Worm (Caenorhabditis elegans): ENCODE results near the gene C17C3.11.
A peak's percentile ranks its signal among the peaks of the same experiment; 100 is the strongest.

The C17C3.11 gene

ce11 chrII:5577060-5577459 lies 39.4 kb downstream of the C17C3.11 start (continued):
- TF ChIP-seq F23B12.7 (tag; optimal IDR thresholded peaks at IDR 0.05; ENCODE audit: insufficient read depth) (peak; percentile 81), zfh-2 (GFP tag; conservative IDR thresholded peaks at IDR 0.05) (no peak), nfya-1 (tag; optimal IDR thresholded peaks at IDR 0.05; ENCODE audit: borderline replicate concordance, insufficient read depth) (no peak), F55B11.4 (tag; optimal IDR thresholded peaks at IDR 0.05; ENCODE audit: borderline replicate concordance, insufficient read depth) (no peak), ccch-3 (GFP tag; optimal IDR thresholded peaks at IDR 0.05) (no peak), madf-10 (tag; optimal IDR thresholded peaks at IDR 0.05) (peak; percentile 1), cebp-1 (GFP tag; IDR thresholded peaks at IDR 0.05) (no peak), cebp-1 (tag; optimal IDR thresholded peaks at IDR 0.05) (no peak), sea-2 (GFP tag; IDR thresholded peaks at IDR 0.05) (no peak), T26A5.8 (tag; optimal IDR thresholded peaks at IDR 0.05) (no peak), snpc-1.1 (tag; optimal IDR thresholded peaks at IDR 0.05; ENCODE audit: insufficient read depth) (no peak), D2030.7 (GFP tag; IDR thresholded peaks at IDR 0.05) (0 out of 2 replicates have a peak, but pooled peaks have one; percentile 26), lir-1 (GFP tag; conservative IDR thresholded peaks at IDR 0.05) (no peak), hlh-26 (GFP tag; conservative IDR thresholded peaks at IDR 0.05) (no peak), ztf-28 (GFP tag; IDR thresholded peaks at IDR 0.05) (no peak), madf-6 (GFP tag; IDR thresholded peaks at IDR 0.05) (no peak), hrde-1 (tag; optimal IDR thresholded peaks at IDR 0.05; ENCODE audit: borderline replicate concordance) (no peak), B0035.1 (tag; optimal IDR thresholded peaks at IDR 0.05) (peak; percentile 15), F52B5.7 (tag; optimal IDR thresholded peaks at IDR 0.05) (no peak), madf-3 (GFP tag; IDR thresholded peaks at IDR 0.05) (no peak), lin-35 (GFP tag; optimal IDR thresholded peaks at IDR 0.05) (peak in 1 of 3 experiments; percentile 62), F39B2.1 (GFP tag; IDR thresholded peaks at IDR 0.05) (no peak), nhr-120 (GFP tag; IDR thresholded peaks at IDR 0.05) (no peak), ceh-79 (tag; optimal IDR thresholded peaks at IDR 0.05) (no peak), hsf-1 (GFP tag; IDR thresholded peaks at IDR 0.05) (no peak), mel-28 (tag; optimal IDR thresholded peaks at IDR 0.05; ENCODE audit: borderline replicate concordance) (no peak), hmg-1.2 (GFP tag; IDR thresholded peaks at IDR 0.05) (peak; percentile 71), lin-40 (tag; optimal IDR thresholded peaks at IDR 0.05) (peak; percentile 48), cebp-2 (GFP tag; IDR thresholded peaks at IDR 0.05) (peak; percentile 60; the same call in 1 of the 2 replicates), attf-5 (GFP tag; optimal IDR thresholded peaks at IDR 0.05) (peak; percentile 30), ZK185.1 (tag; optimal IDR thresholded peaks at IDR 0.05; ENCODE audit: poor library complexity, severe bottlenecking) (peak; percentile 51), ztf-25 (GFP tag; IDR thresholded peaks at IDR 0.05) (no peak), pbrm-1 (GFP tag; IDR thresholded peaks at IDR 0.05) (no peak), ztf-26 (tag; optimal IDR thresholded peaks at IDR 0.05) (peak; percentile 7), let-526 (GFP tag; IDR thresholded peaks at IDR 0.05) (no peak), snpc-3.4 (tag; optimal IDR thresholded peaks at IDR 0.05) (peak; percentile 22), lsy-27 (tag; optimal IDR thresholded peaks at IDR 0.05; ENCODE audit: borderline replicate concordance, insufficient read depth) (no peak), pha-4 (tag; optimal IDR thresholded peaks at IDR 0.05) (no peak), mcd-1 (GFP tag; IDR thresholded peaks at IDR 0.05) (0 out of 2 replicates have a peak, but pooled peaks have one; percentile 46), nhr-90 (tag; optimal IDR thresholded peaks at IDR 0.05) (peak; percentile 66), lsl-1 (GFP tag; optimal IDR thresholded peaks at IDR 0.05) (peak; percentile 8), akir-1 (GFP tag; optimal IDR thresholded peaks at IDR 0.05) (no peak), ets-4 (GFP tag; optimal IDR thresholded peaks at IDR 0.05) (no peak), Y67H2A.10 (GFP tag; conservative IDR thresholded peaks at IDR 0.05) (no peak), egl-44 (GFP tag; IDR thresholded peaks at IDR 0.05) (no peak), nfya-2 (GFP tag; IDR thresholded peaks at IDR 0.05) (no peak), Y79H2A.3 (GFP tag; conservative IDR thresholded peaks at IDR 0.05) (no peak), tbx-9 (tag; optimal IDR thresholded peaks at IDR 0.05; ENCODE audit: borderline replicate concordance) (no peak)

Measured in whole organism, young adult.